Fruit fly (Drosophila melanogaster) Kc167 (cell line): ENCODE measurements around the gene CG15739.

Source experiments
- Myc ChIP-seq: fragments of >200 bp; optimal IDR thresholded peaks from 2 replicates; lab custom pipeline; 2017; ENCODE audit warnings: missing external identifiers
- Sin3A ChIP-seq: fragments of >200 bp; optimal IDR thresholded peaks from 2 replicates; lab custom pipeline; 2018; ENCODE audit warnings: missing external identifiers
- h ChIP-seq: fragments of >200 bp; optimal IDR thresholded peaks from 3 replicates; lab custom pipeline; 2018; ENCODE audit warnings: missing external identifiers
- insv ChIP-seq: fragments of >200 bp; optimal IDR thresholded peaks from 3 replicates; lab custom pipeline; 2018; ENCODE audit warnings: missing external identifiers
- psq ChIP-seq: fragments of >200 bp; optimal IDR thresholded peaks from 2 replicates; lab custom pipeline; 2017; ENCODE audit warnings: missing external identifiers
- ttk ChIP-seq: sonication (Bioruptor generic); optimal IDR thresholded peaks from 2 replicates; lab custom pipeline; 2017; ENCODE audit warnings: missing external identifiers

dm6 chrX:11839308-11839707 lies 33.8 kb upstream of the CG15739 start, which contains the start of gene Cyp28c1:
- TF ChIP-seq Sin3A (lab: Kevin White, UChicago) (no peak), h (lab: Kevin White, UChicago) (no peak), psq (no peak), Myc (lab: Kevin White, UChicago) (no peak), insv (lab: Kevin White, UChicago) (no peak), ttk (lab: Kevin White, UChicago) (no peak)
